Fruit fly (Drosophila melanogaster) Kc167 (cell line): ENCODE measurements around the gene Fum4.

Source experiments
- Myc ChIP-seq: fragments of >200 bp; optimal IDR thresholded peaks from 2 replicates; lab custom pipeline; 2017; ENCODE audit warnings: missing external identifiers
- Sin3A ChIP-seq: fragments of >200 bp; optimal IDR thresholded peaks from 2 replicates; lab custom pipeline; 2018; ENCODE audit warnings: missing external identifiers
- psq ChIP-seq: fragments of >200 bp; optimal IDR thresholded peaks from 2 replicates; lab custom pipeline; 2017; ENCODE audit warnings: missing external identifiers
- ttk ChIP-seq: sonication (Bioruptor generic); optimal IDR thresholded peaks from 2 replicates; lab custom pipeline; 2017; ENCODE audit warnings: missing external identifiers

- TF ChIP-seq Myc (lab: Kevin White, UChicago): no peak
- no peak for TF ChIP-seq psq (lab: Kevin White, UChicago)
- TF ChIP-seq Sin3A (lab: Kevin White, UChicago): no peak
- TF ChIP-seq ttk: no peak
Measured at dm6 chr2L:10238726-10239652, 47.7 kb upstream of the Fum4 start, which contains the start of gene me31B.
